Worm (Caenorhabditis elegans) whole organism, L4 larva: ENCODE results near the gene ceh-58.

Experiments
- D1046.2 ChIP-seq: fragments of 200-800 bp; sonication (Bioruptor generic); IDR thresholded peaks from 2 replicates; pipeline ENCODE4 v1.3.6; 2022; ENCODE audit warnings: missing genetic modification characterization, missing compliant biosample characterization
- F10B5.3 ChIP-seq: sonication (generic microtip); optimal IDR thresholded peaks from 2 replicates; lab custom pipeline; 2016; ENCODE audit warnings: mild to moderate bottlenecking, missing genetic modification characterization, missing compliant biosample characterization
- F37D6.2 ChIP-seq: sonication (generic microtip); optimal IDR thresholded peaks from 2 replicates; lab custom pipeline; 2016; ENCODE audit warnings: mild to moderate bottlenecking, missing genetic modification characterization, missing compliant biosample characterization
- T20F7.1 ChIP-seq: fragments of 200-800 bp; sonication (Bioruptor generic); optimal IDR thresholded peaks from 2 replicates; lab custom pipeline; 2018; ENCODE audit warnings: mild to moderate bottlenecking, missing genetic modification characterization, missing compliant biosample characterization
- Y48G9A.11 ChIP-seq: fragments of 200-800 bp; sonication (Bioruptor generic); IDR thresholded peaks from 2 replicates; pipeline ENCODE4 v1.3.6; 2022; ENCODE audit warnings: missing genetic modification reagents, missing genetic modification characterization, missing compliant biosample characterization
- ZK546.5 ChIP-seq, 2 experiments: sonication (generic microtip); optimal IDR thresholded peaks; 2 replicates each; lab custom pipeline; 2017; ENCODE audit warnings: missing biosample characterization in 2 of 2, missing genetic modification characterization in 2 of 2
- aha-1 ChIP-seq: fragments of 150-350 bp; peaks from one replicate; lab custom pipeline; 2014; ENCODE audit warnings: missing biosample characterization, missing genetic modification characterization
- ama-1 ChIP-seq: fragments of 150-350 bp; optimal IDR thresholded peaks from 2 replicates; lab custom pipeline; 2014; ENCODE audit warnings: inconsistent platforms, mixed read lengths
- arid-1 ChIP-seq: fragments of 200-800 bp; sonication (Bioruptor generic); conservative IDR thresholded peaks from 2 replicates; pipeline ENCODE4 v1.3.6; 2022; ENCODE audit warnings: missing genetic modification reagents, missing genetic modification characterization, missing compliant biosample characterization
- ceh-28 ChIP-seq: fragments of 150-350 bp; optimal IDR thresholded peaks from 2 replicates; lab custom pipeline; 2014; ENCODE audit warnings: missing biosample characterization, missing genetic modification reagents, missing genetic modification characterization
- ceh-44 ChIP-seq: fragments of 200-800 bp; sonication (Bioruptor generic); IDR thresholded peaks from 2 replicates; pipeline ENCODE4 v1.3.6; 2022; ENCODE audit warnings: missing genetic modification reagents, missing genetic modification characterization, missing compliant biosample characterization
- ces-1 ChIP-seq: fragments of 150-350 bp; sonication (generic microtip); optimal IDR thresholded peaks from 4 replicates; lab custom pipeline; 2014; ENCODE audit warnings: missing biosample characterization, missing genetic modification reagents, missing genetic modification characterization
- cey-2 ChIP-seq: sonication (generic microtip); optimal IDR thresholded peaks from 3 replicates; lab custom pipeline; 2017; ENCODE audit warnings: missing genetic modification characterization, mild to moderate bottlenecking, missing compliant biosample characterization, antibody characterized with exemption, borderline replicate concordance; ENCODE audit not compliant: insufficient read depth
- ctbp-1 ChIP-seq: fragments of 200-800 bp; sonication (Bioruptor generic); IDR thresholded peaks from 2 replicates; pipeline ENCODE4 v1.3.6; 2022; ENCODE audit warnings: missing genetic modification reagents, missing genetic modification characterization, missing compliant biosample characterization
- daf-12 ChIP-seq: fragments of 150-350 bp; optimal IDR thresholded peaks from 2 replicates; lab custom pipeline; 2014; ENCODE audit warnings: missing biosample characterization, missing genetic modification reagents, missing genetic modification characterization
- daf-16 ChIP-seq, 3 experiments: sonication (generic microtip); optimal IDR thresholded peaks; 2 replicates each; lab custom pipeline; 2016 to 2017; ENCODE audit warnings: missing genetic modification characterization in 3 of 3, missing genetic modification reagents in 3 of 3, mild to moderate bottlenecking in 2 of 3, missing compliant biosample characterization in 2 of 3, missing biosample characterization in 1 of 3, moderate library complexity in 1 of 3
- daf-19 ChIP-seq: fragments of 200-800 bp; sonication (Bioruptor generic); conservative IDR thresholded peaks from 2 replicates; pipeline ENCODE4 v1.3.6; 2022; ENCODE audit warnings: missing genetic modification characterization, missing compliant biosample characterization
- daf-8 ChIP-seq: fragments of 200-800 bp; sonication (Bioruptor generic); IDR thresholded peaks from 2 replicates; pipeline ENCODE4 v1.3.6; 2022; ENCODE audit warnings: missing genetic modification characterization, missing compliant biosample characterization
- dmd-6 ChIP-seq: fragments of 200-800 bp; sonication (Bioruptor generic); IDR thresholded peaks from 2 replicates; pipeline ENCODE4 v1.3.6; 2022; ENCODE audit warnings: missing genetic modification reagents, missing genetic modification characterization, missing compliant biosample characterization
- dmd-9 ChIP-seq: fragments of 200-800 bp; sonication (Bioruptor generic); IDR thresholded peaks from 2 replicates; pipeline ENCODE4 v1.3.6; 2022; ENCODE audit warnings: missing genetic modification reagents, missing genetic modification characterization, missing compliant biosample characterization
- dpl-1 ChIP-seq: fragments of 150-350 bp; optimal IDR thresholded peaks from 2 replicates; lab custom pipeline; 2014; ENCODE audit warnings: missing biosample characterization, missing genetic modification reagents, missing genetic modification characterization
- fkh-10 ChIP-seq: fragments of 150-350 bp; optimal IDR thresholded peaks from 2 replicates; lab custom pipeline; 2014; ENCODE audit warnings: missing biosample characterization, missing genetic modification reagents, missing genetic modification characterization
- gei-8 ChIP-seq: fragments of 200-800 bp; sonication (Bioruptor generic); optimal IDR thresholded peaks from 2 replicates; lab custom pipeline; 2018; ENCODE audit warnings: mild to moderate bottlenecking, missing genetic modification characterization, missing compliant biosample characterization
- hlh-11 ChIP-seq: fragments of 200-800 bp; sonication (Bioruptor generic); optimal IDR thresholded peaks from 2 replicates; lab custom pipeline; 2018; ENCODE audit warnings: mild to moderate bottlenecking, missing genetic modification characterization, missing compliant biosample characterization
- lim-7 ChIP-seq: fragments of 200-800 bp; sonication (Bioruptor generic); IDR thresholded peaks from 2 replicates; pipeline ENCODE4 v1.3.6; 2022; ENCODE audit warnings: missing genetic modification characterization, missing compliant biosample characterization
- lin-1 ChIP-seq: fragments of 200-800 bp; sonication (Bioruptor generic); IDR thresholded peaks from 2 replicates; pipeline ENCODE4 v1.3.6; 2022; ENCODE audit warnings: missing genetic modification reagents, missing genetic modification characterization, missing compliant biosample characterization
- lin-13 ChIP-seq: fragments of 150-350 bp; optimal IDR thresholded peaks from 2 replicates; lab custom pipeline; 2014; ENCODE audit warnings: missing biosample characterization, missing genetic modification reagents, missing genetic modification characterization
- lin-29 ChIP-seq: fragments of 200-800 bp; sonication (Bioruptor generic); IDR thresholded peaks from 2 replicates; pipeline ENCODE4 v1.3.6; 2022; ENCODE audit warnings: missing genetic modification reagents, missing genetic modification characterization, missing compliant biosample characterization
- lin-38 ChIP-seq: fragments of 200-800 bp; sonication (Bioruptor generic); IDR thresholded peaks from 2 replicates; pipeline ENCODE4 v1.3.6; 2022; ENCODE audit warnings: missing genetic modification reagents, missing genetic modification characterization, missing compliant biosample characterization
- lsy-2 ChIP-seq, 2 experiments: fragments of 150-350 bp in 1 of 2; sonication (generic microtip) in 1 of 2; optimal IDR thresholded peaks; 2 replicates each; lab custom pipeline; 2014 to 2017; ENCODE audit warnings: missing biosample characterization in 2 of 2, missing genetic modification characterization in 2 of 2
- mdl-1 ChIP-seq, 2 experiments: fragments of 150-350 bp in 1 of 2; sonication (generic microtip) in 1 of 2; optimal IDR thresholded peaks; 2 replicates each; lab custom pipeline; 2014 to 2017; ENCODE audit warnings: missing biosample characterization in 2 of 2, missing genetic modification characterization in 2 of 2
- mep-1 ChIP-seq: fragments of 150-350 bp; sonication (generic microtip); optimal IDR thresholded peaks from 3 replicates; lab custom pipeline; 2014; ENCODE audit warnings: missing biosample characterization, missing genetic modification characterization
- mxl-2 ChIP-seq: fragments of 200-800 bp; sonication (Bioruptor generic); conservative IDR thresholded peaks from 2 replicates; pipeline ENCODE4 v1.3.6; 2022; ENCODE audit warnings: missing genetic modification reagents, missing genetic modification characterization, missing compliant biosample characterization
- mxl-3 ChIP-seq: fragments of 200-800 bp; sonication (Bioruptor generic); optimal IDR thresholded peaks from 2 replicates; lab custom pipeline; 2018; ENCODE audit warnings: mild to moderate bottlenecking, missing genetic modification characterization, missing compliant biosample characterization
- nhr-11 ChIP-seq: fragments of 150-350 bp; optimal IDR thresholded peaks from 2 replicates; lab custom pipeline; 2014; ENCODE audit warnings: missing biosample characterization, missing genetic modification characterization
- nhr-111 ChIP-seq: fragments of 200-800 bp; sonication (Bioruptor generic); optimal IDR thresholded peaks from 2 replicates; lab custom pipeline; 2018; ENCODE audit warnings: mild to moderate bottlenecking, missing genetic modification characterization, missing compliant biosample characterization
- nhr-237 ChIP-seq: sonication (generic microtip); optimal IDR thresholded peaks from 2 replicates; lab custom pipeline; 2017; ENCODE audit warnings: missing biosample characterization, missing genetic modification characterization
- nhr-25 ChIP-seq: sonication (generic microtip); optimal IDR thresholded peaks from 2 replicates; lab custom pipeline; 2017; ENCODE audit warnings: missing genetic modification characterization, mild to moderate bottlenecking, missing compliant biosample characterization, antibody characterized with exemption, moderate library complexity, borderline replicate concordance; ENCODE audit not compliant: insufficient read depth
- nhr-28 ChIP-seq: fragments of 150-350 bp; optimal IDR thresholded peaks from 2 replicates; lab custom pipeline; 2014; ENCODE audit warnings: missing biosample characterization, missing genetic modification characterization
- nhr-42 ChIP-seq: fragments of 200-800 bp; sonication (Bioruptor generic); IDR thresholded peaks from 2 replicates; pipeline ENCODE4 v1.3.6; 2022; ENCODE audit warnings: missing genetic modification characterization, missing compliant biosample characterization
- nhr-48 ChIP-seq: sonication (generic microtip); optimal IDR thresholded peaks from 2 replicates; lab custom pipeline; 2016; ENCODE audit warnings: mild to moderate bottlenecking, missing genetic modification characterization, missing compliant biosample characterization
- nhr-77 ChIP-seq: fragments of 150-350 bp; optimal IDR thresholded peaks from 2 replicates; lab custom pipeline; 2014; ENCODE audit warnings: missing biosample characterization, missing genetic modification characterization
- php-3 ChIP-seq: fragments of 200-800 bp; sonication (Bioruptor generic); IDR thresholded peaks from 2 replicates; pipeline ENCODE4 v1.3.6; 2022; ENCODE audit warnings: missing genetic modification reagents, missing genetic modification characterization, missing compliant biosample characterization
- pqm-1 ChIP-seq: sonication (generic microtip); optimal IDR thresholded peaks from 2 replicates; lab custom pipeline; 2017; ENCODE audit warnings: missing biosample characterization, missing genetic modification characterization
- saeg-2 ChIP-seq: fragments of 200-800 bp; sonication (Bioruptor generic); IDR thresholded peaks from 2 replicates; pipeline ENCODE4 v1.3.6; 2022; ENCODE audit warnings: missing genetic modification reagents, missing genetic modification characterization, missing compliant biosample characterization
- skn-1 ChIP-seq: fragments of 150-350 bp; optimal IDR thresholded peaks from 2 replicates; lab custom pipeline; 2014; ENCODE audit warnings: missing biosample characterization, missing genetic modification characterization
- unc-39 ChIP-seq: sonication (generic microtip); optimal IDR thresholded peaks from 2 replicates; lab custom pipeline; 2017; ENCODE audit warnings: missing biosample characterization, missing genetic modification characterization
- zfp-2 ChIP-seq: sonication (generic microtip); optimal IDR thresholded peaks from 2 replicates; lab custom pipeline; 2016; ENCODE audit warnings: mild to moderate bottlenecking, missing genetic modification characterization, missing compliant biosample characterization
- zip-2 ChIP-seq: fragments of 150-350 bp; optimal IDR thresholded peaks from 2 replicates; lab custom pipeline; 2014; ENCODE audit warnings: missing biosample characterization, missing genetic modification characterization

ceh-58 gene

ce11 chrII:10389776-10390175 lies 20.4 kb upstream of the ceh-58 start (continued):
- 0 out of 2 replicates have a peak, but pooled peaks have one; percentile 31 for TF ChIP-seq arid-1 (GFP tag; lab: Robert Waterston, UW)
- peak; percentile 17 for TF ChIP-seq zip-2 (tag; lab: Kevin White, UChicago)
- no peak for TF ChIP-seq zfp-2 (tag; lab: Kevin White, UChicago)
- TF ChIP-seq aha-1 (tag; lab: Kevin White, UChicago) = peak; percentile 98
- peak; percentile 93 for TF ChIP-seq dmd-6 (GFP tag; lab: Robert Waterston, UW)
- peak; percentile 85 for TF ChIP-seq mxl-2 (GFP tag; lab: Robert Waterston, UW)
- peak; percentile 93 for TF ChIP-seq pqm-1
- peak; percentile 93 for TF ChIP-seq mxl-3 (GFP tag; lab: Kevin White, UChicago)
- TF ChIP-seq lin-38 (GFP tag; lab: Robert Waterston, UW) = peak; percentile 32; the same call in 1 of the 2 replicates
- TF ChIP-seq lin-1 (GFP tag; lab: Robert Waterston, UW) = peak; percentile 82
- TF ChIP-seq gei-8 = peak; percentile 41
- TF ChIP-seq ama-1 (lab: Kevin White, UChicago) = peak; percentile 56
- peak; percentile 85 for TF ChIP-seq php-3 (GFP tag; lab: Robert Waterston, UW)
- TF ChIP-seq, all 104 proteins: peak for 33

- no peak for TF ChIP-seq daf-16 (GFP tag; optimal IDR thresholded peaks at IDR 0.05; lab: Kevin White, UChicago)
- TF ChIP-seq daf-16 (tag; optimal IDR thresholded peaks at IDR 0.05; lab: Kevin White, UChicago) = peak; percentile 79
- peak; percentile 78 for TF ChIP-seq T20F7.1
- TF ChIP-seq unc-39 (tag; lab: Kevin White, UChicago) = no peak
- peak; percentile 63 for TF ChIP-seq nhr-77 (tag; lab: Kevin White, UChicago)
- peak; percentile 71 for TF ChIP-seq mxl-2 (GFP tag; lab: Robert Waterston, UW)
- TF ChIP-seq F37D6.2 = no peak
- TF ChIP-seq nhr-11 (tag; lab: Kevin White, UChicago) = peak; percentile 16
- TF ChIP-seq skn-1 (tag; lab: Kevin White, UChicago) = no peak
- no peak for TF ChIP-seq ZK546.5 (tag; optimal IDR thresholded peaks at IDR 0.05; lab: Kevin White, UChicago)
- no peak for TF ChIP-seq F10B5.3 (tag; lab: Kevin White, UChicago)
- TF ChIP-seq nhr-25 = peak; percentile 78
- TF ChIP-seq mep-1 = peak; percentile 79
- peak; percentile 25 for TF ChIP-seq lin-38 (GFP tag; lab: Robert Waterston, UW)
- no peak for TF ChIP-seq ceh-28 (tag; lab: Kevin White, UChicago)
- no peak for TF ChIP-seq daf-19
- TF ChIP-seq mdl-1 (tag; optimal IDR thresholded peaks at IDR 0.05; lab: Kevin White, UChicago) = peak; percentile 73 to 92
- no peak for TF ChIP-seq nhr-237
- TF ChIP-seq saeg-2 = 0 out of 2 replicates have a peak, but pooled peaks have one; percentile 71
- TF ChIP-seq hlh-11 (tag; lab: Kevin White, UChicago) = peak; percentile 96
- peak; percentile 88 for TF ChIP-seq nhr-28 (tag; lab: Kevin White, UChicago)
- TF ChIP-seq daf-8 (GFP tag; lab: Robert Waterston, UW) = no peak
- peak; percentile 44; the same call in 1 of the 2 replicates for TF ChIP-seq ctbp-1 (GFP tag; lab: Robert Waterston, UW)
- TF ChIP-seq nhr-48 (tag; lab: Kevin White, UChicago) = peak; percentile 91
- peak; percentile 39 for TF ChIP-seq dpl-1 (GFP tag; lab: Kevin White, UChicago)
- peak; percentile 85 for TF ChIP-seq cey-2 (tag; lab: Kevin White, UChicago)
- peak; percentile 52; the same call in 1 of the 2 replicates for TF ChIP-seq lin-29 (GFP tag; lab: Robert Waterston, UW)
- no peak for TF ChIP-seq daf-12
- peak in 1 of 2 experiments; percentile 75 for TF ChIP-seq lsy-2 (tag; optimal IDR thresholded peaks at IDR 0.05; lab: Kevin White, UChicago)
- no peak for TF ChIP-seq lin-13 (GFP tag; lab: Kevin White, UChicago)
- TF ChIP-seq fkh-10 (GFP tag; lab: Kevin White, UChicago) = no peak
- peak; percentile 93 for TF ChIP-seq mxl-3 (GFP tag; lab: Kevin White, UChicago)
- no peak for TF ChIP-seq nhr-111 (GFP tag; lab: Kevin White, UChicago)
- no peak for TF ChIP-seq dmd-9 (GFP tag; lab: Robert Waterston, UW)
- no peak for TF ChIP-seq ces-1 (GFP tag; lab: Kevin White, UChicago)
- TF ChIP-seq ceh-44 (GFP tag; lab: Robert Waterston, UW) = no peak
- TF ChIP-seq pqm-1 = peak; percentile 77
- no peak for TF ChIP-seq D1046.2
- TF ChIP-seq Y48G9A.11 (GFP tag; lab: Robert Waterston, UW) = no peak
- TF ChIP-seq nhr-42 (GFP tag; lab: Robert Waterston, UW) = 0 out of 2 replicates have a peak, but pooled peaks have one; percentile 26
- TF ChIP-seq lim-7 = no peak
These were observed 19.6 kb upstream of the ceh-58 start for ce11 chrII:10389038-10389437.
